Fruit fly (Drosophila melanogaster) whole organism, embryonic: ENCODE results near the gene CG33111.
"Not testable (repeated sequence)": the region's sequence is repeated elsewhere in the genome, so short reads cannot be mapped to it uniquely, and the experiment has no call there.

Experiments used
- Aef1 ChIP-seq: fragments of 200-800 bp; sonication (Bioruptor generic); IDR thresholded peaks from 3 replicates; pipeline ENCODE4 v1.3.6; 2022; ENCODE audit warnings: missing biosample characterization, missing genetic modification characterization
- Bdp1 ChIP-seq: fragments of 200-800 bp; sonication (Bioruptor generic); optimal IDR thresholded peaks from 3 replicates; lab custom pipeline; 2016; ENCODE audit warnings: missing biosample characterization, missing genetic modification characterization
- CG1024 ChIP-seq: fragments of 200-800 bp; sonication (Bioruptor generic); IDR thresholded peaks from 2 replicates; pipeline ENCODE4 v1.3.6; 2022; ENCODE audit warnings: missing biosample characterization, missing genetic modification characterization
- CG10462 ChIP-seq: fragments of 200-800 bp; sonication (Bioruptor generic); optimal IDR thresholded peaks from 2 replicates; lab custom pipeline; 2016; ENCODE audit warnings: missing biosample characterization, missing genetic modification characterization
- CG10959 ChIP-seq: fragments of 200-800 bp; sonication (Bioruptor generic); IDR thresholded peaks from 2 replicates; pipeline ENCODE4 v1.3.6; 2022; ENCODE audit warnings: missing biosample characterization, missing genetic modification characterization
- CG11398 ChIP-seq: fragments of 200-800 bp; sonication (Bioruptor generic); optimal IDR thresholded peaks from 2 replicates; lab custom pipeline; 2016; ENCODE audit warnings: missing biosample characterization, missing genetic modification characterization
- CG11504 ChIP-seq: fragments of 200-800 bp; sonication (Bioruptor generic); optimal IDR thresholded peaks from 3 replicates; lab custom pipeline; 2019; ENCODE audit warnings: missing biosample characterization, mild to moderate bottlenecking, missing genetic modification characterization, moderate library complexity
- CG12155 ChIP-seq: fragments of 200-800 bp; sonication (Bioruptor generic); optimal IDR thresholded peaks from 3 replicates; lab custom pipeline; 2016; ENCODE audit warnings: missing biosample characterization, missing genetic modification characterization
- CG12391 ChIP-seq: fragments of 200-800 bp; sonication (Bioruptor generic); optimal IDR thresholded peaks from 3 replicates; lab custom pipeline; 2018; ENCODE audit warnings: missing biosample characterization, mild to moderate bottlenecking, missing genetic modification characterization, moderate library complexity
- CG13624 ChIP-seq: fragments of 200-800 bp; sonication (Bioruptor generic); optimal IDR thresholded peaks from 2 replicates; lab custom pipeline; 2016; ENCODE audit warnings: missing biosample characterization, missing genetic modification characterization
- CG2120 ChIP-seq: fragments of 200-800 bp; sonication (Bioruptor generic); optimal IDR thresholded peaks from 3 replicates; lab custom pipeline; 2016; ENCODE audit warnings: missing biosample characterization, missing genetic modification characterization
- CG31441 ChIP-seq: fragments of 200-800 bp; sonication (Bioruptor generic); IDR thresholded peaks from 2 replicates; pipeline ENCODE4 v1.3.6; 2022; ENCODE audit warnings: missing biosample characterization, missing genetic modification characterization
- CG4820 ChIP-seq: fragments of 200-800 bp; sonication (Bioruptor generic); optimal IDR thresholded peaks from 3 replicates; lab custom pipeline; 2016; ENCODE audit warnings: missing biosample characterization, missing genetic modification characterization
- CG5180 ChIP-seq: fragments of 200-800 bp; sonication (Bioruptor generic); optimal IDR thresholded peaks from 3 replicates; lab custom pipeline; 2017; ENCODE audit warnings: missing biosample characterization, missing genetic modification characterization, mild to moderate bottlenecking, moderate library complexity, missing genetic modification reagents
- CG6813 ChIP-seq: fragments of 200-800 bp; sonication (Bioruptor generic); optimal IDR thresholded peaks from 2 replicates; lab custom pipeline; 2017; ENCODE audit warnings: missing biosample characterization, missing genetic modification characterization, mild to moderate bottlenecking, moderate library complexity, missing genetic modification reagents
- CG7372 ChIP-seq: fragments of 200-800 bp; sonication (Bioruptor generic); IDR thresholded peaks from 2 replicates; pipeline ENCODE4 v1.3.6; 2022; ENCODE audit warnings: missing biosample characterization, missing genetic modification characterization
- CG7556 ChIP-seq: fragments of 200-800 bp; sonication (Bioruptor generic); optimal IDR thresholded peaks from 2 replicates; lab custom pipeline; 2017; ENCODE audit warnings: missing biosample characterization, mild to moderate bottlenecking, missing genetic modification characterization
- CG7963 ChIP-seq: fragments of 200-800 bp; sonication (Bioruptor generic); IDR thresholded peaks from 3 replicates; pipeline ENCODE4 v1.3.6; 2022; ENCODE audit warnings: missing biosample characterization, missing genetic modification characterization; ENCODE audit not compliant: partially characterized antibody
- CG8089 ChIP-seq: fragments of 200-800 bp; sonication (Bioruptor generic); optimal IDR thresholded peaks from 3 replicates; lab custom pipeline; 2016; ENCODE audit warnings: missing biosample characterization, missing genetic modification characterization
- CG8924 ChIP-seq: fragments of 200-800 bp; optimal IDR thresholded peaks from 3 replicates; lab custom pipeline; 2019; ENCODE audit warnings: missing biosample characterization, mild to moderate bottlenecking, missing genetic modification characterization, moderate library complexity
- Camta ChIP-seq: fragments of 200-800 bp; sonication (Bioruptor generic); optimal IDR thresholded peaks from 2 replicates; lab custom pipeline; 2016; ENCODE audit warnings: missing biosample characterization, missing genetic modification characterization
- Dbx ChIP-seq: fragments of 200-800 bp; sonication (Bioruptor generic); IDR thresholded peaks from 3 replicates; pipeline ENCODE4 v1.3.6; 2022; ENCODE audit warnings: missing biosample characterization, missing genetic modification characterization
- E2f2 ChIP-seq: fragments of 200-800 bp; sonication (Bioruptor generic); IDR thresholded peaks from 2 replicates; pipeline ENCODE4 v1.3.6; 2022; ENCODE audit warnings: missing biosample characterization, missing genetic modification characterization
- HLH3B ChIP-seq: fragments of 200-800 bp; sonication (Bioruptor generic); IDR thresholded peaks from 2 replicates; pipeline ENCODE4 v1.3.6; 2022; ENCODE audit warnings: missing biosample characterization, missing genetic modification characterization
- MESR4 ChIP-seq: fragments of 200-800 bp; sonication (Bioruptor generic); optimal IDR thresholded peaks from 2 replicates; lab custom pipeline; 2018; ENCODE audit warnings: missing biosample characterization, mild to moderate bottlenecking, missing genetic modification characterization, moderate library complexity
- NfI ChIP-seq: fragments of 200-800 bp; sonication (Bioruptor generic); optimal IDR thresholded peaks from 3 replicates; lab custom pipeline; 2018; ENCODE audit warnings: missing biosample characterization, mild to moderate bottlenecking, missing genetic modification characterization, moderate library complexity
- Oli ChIP-seq: fragments of 200-800 bp; sonication (Bioruptor generic); optimal IDR thresholded peaks from 2 replicates; lab custom pipeline; 2018; ENCODE audit warnings: missing biosample characterization, mild to moderate bottlenecking, missing genetic modification characterization, moderate library complexity
- Ptx1 ChIP-seq: fragments of 200-800 bp; sonication (Bioruptor generic); IDR thresholded peaks from 2 replicates; pipeline ENCODE4 v1.3.6; 2022; ENCODE audit warnings: missing biosample characterization, missing genetic modification characterization
- Rfx ChIP-seq: fragments of 200-800 bp; sonication (Bioruptor generic); IDR thresholded peaks from 2 replicates; pipeline ENCODE4 v1.3.6; 2022; ENCODE audit warnings: missing biosample characterization, missing genetic modification characterization
- Stat92E ChIP-seq, 3 experiments: fragments of >200 bp in 2 of 3; fragments of 200-800 bp in 1 of 3; sonication (Bioruptor generic) in 1 of 3; optimal IDR thresholded peaks; 2 replicates each; lab custom pipeline; 2017 to 2019; ENCODE audit warnings: missing biosample characterization in 3 of 3, missing genetic modification characterization in 3 of 3, mild to moderate bottlenecking in 1 of 3, moderate library complexity in 1 of 3
- Trl ChIP-seq, 3 experiments: fragments of >200 bp in 2 of 3; fragments of 200-800 bp in 1 of 3; sonication (Bioruptor generic) in 1 of 3; optimal IDR thresholded peaks; 2 replicates in 1 of 3; 3 replicates in 2 of 3; lab custom pipeline; 2016 to 2017; ENCODE audit warnings: missing biosample characterization in 1 of 3, missing genetic modification characterization in 1 of 3
- abd-A ChIP-seq: fragments of 200-800 bp; sonication (Bioruptor generic); optimal IDR thresholded peaks from 3 replicates; lab custom pipeline; 2019; ENCODE audit warnings: missing biosample characterization, mild to moderate bottlenecking, missing genetic modification characterization, moderate library complexity
- ac ChIP-seq: fragments of 200-800 bp; sonication (Bioruptor generic); optimal IDR thresholded peaks from 3 replicates; lab custom pipeline; 2017; ENCODE audit warnings: missing biosample characterization, mild to moderate bottlenecking, missing genetic modification characterization
- bcd ChIP-seq: fragments of 200-800 bp; sonication (Bioruptor generic); optimal IDR thresholded peaks from 2 replicates; lab custom pipeline; 2017; ENCODE audit warnings: missing biosample characterization, mild to moderate bottlenecking, missing genetic modification characterization
- caup ChIP-seq: fragments of 200-800 bp; sonication (Bioruptor generic); optimal IDR thresholded peaks from 3 replicates; lab custom pipeline; 2017; ENCODE audit warnings: missing biosample characterization, mild to moderate bottlenecking, missing genetic modification characterization, moderate library complexity; ENCODE audit not compliant: severe bottlenecking
- chn ChIP-seq: fragments of 200-800 bp; sonication (Bioruptor generic); optimal IDR thresholded peaks from 2 replicates; lab custom pipeline; 2016; ENCODE audit warnings: missing biosample characterization, missing genetic modification characterization
- gt ChIP-seq: fragments of 200-800 bp; sonication (Bioruptor generic); IDR thresholded peaks from 2 replicates; pipeline ENCODE4 v1.3.6; 2022; ENCODE audit warnings: missing biosample characterization, missing genetic modification characterization
- insv ChIP-seq, 2 experiments: fragments of 200-800 bp; sonication (Bioruptor generic); optimal IDR thresholded peaks; 3 replicates each; lab custom pipeline; 2016 to 2018; ENCODE audit warnings: missing biosample characterization in 2 of 2, missing genetic modification characterization in 2 of 2
- kni ChIP-seq: fragments of 200-800 bp; sonication (Bioruptor generic); optimal IDR thresholded peaks from 3 replicates; lab custom pipeline; 2017; ENCODE audit warnings: mild to moderate bottlenecking, missing biosample characterization, missing genetic modification reagents, missing genetic modification characterization
- lilli ChIP-seq: fragments of 200-800 bp; sonication (Bioruptor generic); optimal IDR thresholded peaks from 3 replicates; lab custom pipeline; 2016; ENCODE audit warnings: missing biosample characterization, missing genetic modification characterization
- otp ChIP-seq: fragments of 200-800 bp; sonication (Bioruptor generic); IDR thresholded peaks from 3 replicates; pipeline ENCODE4, ENCODE4 v1.3.6; 2022; ENCODE audit warnings: missing biosample characterization, missing genetic modification characterization
- peb ChIP-seq: fragments of 200-800 bp; sonication (Bioruptor generic); IDR thresholded peaks from 2 replicates; pipeline ENCODE4 v1.3.6; 2022; ENCODE audit warnings: missing biosample characterization, missing genetic modification characterization
- pho ChIP-seq: fragments of 200-800 bp; sonication (Bioruptor generic); optimal IDR thresholded peaks from 2 replicates; lab custom pipeline; 2016; ENCODE audit warnings: missing biosample characterization, missing genetic modification characterization
- pros ChIP-seq: fragments of 200-800 bp; sonication (Bioruptor generic); optimal IDR thresholded peaks from 3 replicates; lab custom pipeline; 2019; ENCODE audit warnings: missing biosample characterization, mild to moderate bottlenecking, missing genetic modification characterization, moderate library complexity
- pum ChIP-seq: fragments of 200-800 bp; sonication (Bioruptor generic); optimal IDR thresholded peaks from 2 replicates; lab custom pipeline; 2016; ENCODE audit warnings: missing biosample characterization, missing genetic modification characterization
- ranshi ChIP-seq: fragments of 200-800 bp; sonication (Bioruptor generic); IDR thresholded peaks from 2 replicates; pipeline ENCODE4 v1.3.6; 2022; ENCODE audit warnings: missing biosample characterization, missing genetic modification characterization
- rib ChIP-seq: fragments of 200-800 bp; sonication (Bioruptor generic); IDR thresholded peaks from 2 replicates; pipeline ENCODE4 v1.3.6; 2022; ENCODE audit warnings: missing biosample characterization, missing genetic modification characterization
- sd ChIP-seq: fragments of 200-800 bp; sonication (Bioruptor generic); optimal IDR thresholded peaks from 3 replicates; lab custom pipeline; 2018; ENCODE audit warnings: missing biosample characterization, mild to moderate bottlenecking, missing genetic modification characterization, moderate library complexity
- sim ChIP-seq: fragments of 200-800 bp; sonication (Bioruptor generic); IDR thresholded peaks from 2 replicates; pipeline ENCODE4 v1.3.6; 2022; ENCODE audit warnings: missing biosample characterization, missing genetic modification characterization

The CG33111 gene

DNA sequence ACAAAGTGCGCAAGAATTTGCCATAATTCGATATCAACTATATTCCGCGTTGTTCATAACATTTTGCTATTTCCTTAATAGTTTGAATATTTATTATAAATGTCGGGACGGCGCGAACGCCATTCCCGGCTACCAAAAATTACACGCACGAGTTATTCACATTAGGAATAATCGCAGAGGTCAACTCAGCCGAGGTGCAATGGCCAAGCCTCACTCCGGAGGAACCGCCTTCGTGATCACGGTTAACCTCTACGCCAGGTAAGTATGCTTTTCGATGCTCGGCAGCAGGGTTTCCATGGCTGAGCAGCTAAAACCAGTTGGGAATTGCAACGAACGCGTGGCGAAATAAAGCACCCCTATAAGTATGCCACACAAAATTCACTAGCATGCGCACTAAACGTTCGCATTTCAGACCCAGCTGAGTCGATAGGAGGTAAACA lies 40.3 kb upstream of the CG33111 start (continued):
- TF ChIP-seq E2f2 (GFP tag; lab: Robert Waterston, UW) (peak; percentile 42; the same call in 1 of the 2 replicates), pros (GFP tag; lab: Kevin White, UChicago) (peak; percentile 53), CG1024 (GFP tag; lab: Robert Waterston, UW) (peak; percentile 66), kni (GFP tag; lab: Kevin White, UChicago) (peak; percentile 68), abd-A (tag; lab: Kevin White, UChicago) (peak; percentile 78), rib (peak; percentile 89), gt (GFP tag; lab: Robert Waterston, UW) (0 out of 2 replicates have a peak, but pooled peaks have one; percentile 32), Rfx (GFP tag; lab: Robert Waterston, UW) (peak; percentile 82), CG11504 (tag; lab: Kevin White, UChicago) (peak; percentile 61), otp (peak; percentile 76; the same call in 2 of the 3 replicates), CG12391 (tag; lab: Kevin White, UChicago) (peak; percentile 32), CG7556 (GFP tag; lab: Kevin White, UChicago) (peak; percentile 3), CG11398 (peak; percentile 74), lilli (GFP tag; lab: Kevin White, UChicago) (peak; percentile 89), Aef1 (GFP tag; lab: Robert Waterston, UW) (peak; percentile 40; the same call in 1 of the 3 replicates), Dbx (GFP tag; lab: Robert Waterston, UW) (peak; percentile 91), CG4820 (GFP tag; lab: Kevin White, UChicago) (peak; percentile 37), NfI (GFP tag; lab: Kevin White, UChicago) (peak; percentile 39), CG6813 (GFP tag; lab: Kevin White, UChicago) (peak; percentile 26), bcd (GFP tag; lab: Kevin White, UChicago) (peak; percentile 38), CG7963 (peak; percentile 62; the same call in 2 of the 3 replicates), ranshi (GFP tag; lab: Robert Waterston, UW) (0 out of 2 replicates have a peak, but pooled peaks have one; percentile 55), chn (GFP tag; lab: Kevin White, UChicago) (peak; percentile 69), CG12155 (peak; percentile 48), Camta (GFP tag; lab: Kevin White, UChicago) (peak; percentile 77), insv (GFP tag; optimal IDR thresholded peaks at IDR 0.05; lab: Kevin White, UChicago) (peak in 1 of 2 experiments; percentile 56), pum (GFP tag; lab: Kevin White, UChicago) (peak; percentile 39), Ptx1 (GFP tag; lab: Robert Waterston, UW) (peak; percentile 66), ac (GFP tag; lab: Kevin White, UChicago) (peak; percentile 21), peb (peak; percentile 60; the same call in 1 of the 2 replicates), Stat92E (GFP tag; optimal IDR thresholded peaks at IDR 0.05; lab: Kevin White, UChicago) (peak in 1 of 3 experiments; percentile 69), Bdp1 (GFP tag; lab: Kevin White, UChicago) (peak; percentile 51), pho (GFP tag; lab: Kevin White, UChicago) (peak; percentile 70), CG31441 (GFP tag; lab: Robert Waterston, UW) (peak; percentile 43; the same call in 1 of the 2 replicates), CG8089 (peak; percentile 62), CG10959 (GFP tag; lab: Robert Waterston, UW) (peak; percentile 82), CG5180 (GFP tag; lab: Kevin White, UChicago) (peak; percentile 28), caup (GFP tag; lab: Kevin White, UChicago) (peak; percentile 80), MESR4 (GFP tag; lab: Kevin White, UChicago) (peak; percentile 7), CG10462 (GFP tag; lab: Kevin White, UChicago) (peak; percentile 22), sd (tag; lab: Kevin White, UChicago) (peak; percentile 71), CG2120 (GFP tag; lab: Kevin White, UChicago) (peak; percentile 76), CG8924 (tag; lab: Kevin White, UChicago) (peak; percentile 55), CG13624 (GFP tag; lab: Kevin White, UChicago) (peak; percentile 78), HLH3B (GFP tag; lab: Robert Waterston, UW) (peak; percentile 64; the same call in 1 of the 2 replicates), CG7372 (peak; percentile 40; the same call in 1 of the 2 replicates), sim (GFP tag; lab: Robert Waterston, UW) (peak; percentile 80), Trl (GFP tag; optimal IDR thresholded peaks at IDR 0.05; lab: Kevin White, UChicago) (peak; percentile 64), Oli (tag; lab: Kevin White, UChicago) (peak; percentile 38)
- TF ChIP-seq Trl (optimal IDR thresholded peaks at IDR 0.05; lab: Kevin White, UChicago): not testable (repeated sequence)
